Worm (Caenorhabditis elegans) whole organism, early embryonic: ENCODE measurements around the gene gpn-1.

Source experiments
- B0310.2 ChIP-seq: sonication (generic microtip); optimal IDR thresholded peaks from 2 replicates; lab custom pipeline; 2016; ENCODE audit warnings: mild to moderate bottlenecking, missing genetic modification characterization, missing compliant biosample characterization
- F13C5.2 ChIP-seq: sonication (generic microtip); optimal IDR thresholded peaks from 2 replicates; lab custom pipeline; 2017; ENCODE audit warnings: mild to moderate bottlenecking, missing genetic modification characterization, inconsistent platforms, missing compliant biosample characterization
- aly-1 ChIP-seq: sonication (generic microtip); optimal IDR thresholded peaks from 2 replicates; lab custom pipeline; 2016; ENCODE audit warnings: missing genetic modification characterization, missing compliant biosample characterization
- ama-1 ChIP-seq: fragments of 150-350 bp; optimal IDR thresholded peaks from 2 replicates; lab custom pipeline; 2014
- ceh-13 ChIP-seq: fragments of 200-800 bp; sonication (Bioruptor generic); optimal IDR thresholded peaks from 2 replicates; lab custom pipeline; 2018; ENCODE audit warnings: mild to moderate bottlenecking, missing genetic modification characterization, missing compliant biosample characterization
- ceh-36 ChIP-seq: sonication (generic microtip); optimal IDR thresholded peaks from 2 replicates; lab custom pipeline; 2016; ENCODE audit warnings: missing genetic modification characterization, inconsistent platforms, missing compliant biosample characterization
- ets-7 ChIP-seq: sonication (generic microtip); optimal IDR thresholded peaks from 2 replicates; lab custom pipeline; 2016; ENCODE audit warnings: missing genotype, missing genetic modification characterization, missing compliant biosample characterization
- flt-1 ChIP-seq: fragments of 200-800 bp; sonication (Bioruptor generic); IDR thresholded peaks from 2 replicates; pipeline ENCODE4 v1.3.6; 2022; ENCODE audit warnings: missing genetic modification characterization, missing compliant biosample characterization
- hmbx-1 ChIP-seq: sonication (generic microtip); optimal IDR thresholded peaks from 2 replicates; lab custom pipeline; 2016; ENCODE audit warnings: mild to moderate bottlenecking, missing genetic modification characterization, missing compliant biosample characterization
- hmg-4 ChIP-seq: fragments of 200-800 bp; sonication (Bioruptor generic); optimal IDR thresholded peaks from 2 replicates; lab custom pipeline; 2018; ENCODE audit warnings: mild to moderate bottlenecking, missing genetic modification characterization, missing compliant biosample characterization
- hnd-1 ChIP-seq: sonication (generic microtip); optimal IDR thresholded peaks from 2 replicates; lab custom pipeline; 2016; ENCODE audit warnings: missing genetic modification characterization, missing compliant biosample characterization
- pes-1 ChIP-seq: fragments of 200-800 bp; sonication (Bioruptor generic); IDR thresholded peaks from 2 replicates; pipeline ENCODE4 v1.3.6; 2022; ENCODE audit warnings: missing genetic modification reagents, missing genetic modification characterization, missing compliant biosample characterization
- scrt-1 ChIP-seq: fragments of 200-800 bp; sonication (Bioruptor generic); IDR thresholded peaks from 2 replicates; pipeline ENCODE4 v1.3.6; 2022; ENCODE audit warnings: missing genetic modification characterization, missing compliant biosample characterization
- sea-1 ChIP-seq: fragments of 200-800 bp; sonication (Bioruptor generic); conservative IDR thresholded peaks from 2 replicates; pipeline ENCODE4 v1.3.6; 2022; ENCODE audit warnings: missing genetic modification characterization, missing compliant biosample characterization
- tbx-11 ChIP-seq: fragments of 200-800 bp; sonication (Bioruptor generic); IDR thresholded peaks from 2 replicates; pipeline ENCODE4 v1.3.6; 2022; ENCODE audit warnings: missing genetic modification characterization, missing compliant biosample characterization
- tbx-37 ChIP-seq: fragments of 200-800 bp; sonication (Bioruptor generic); conservative IDR thresholded peaks from 2 replicates; pipeline ENCODE4 v1.3.6; 2022; ENCODE audit warnings: missing genetic modification reagents, missing genetic modification characterization, missing compliant biosample characterization
- tra-4 ChIP-seq: sonication (generic microtip); optimal IDR thresholded peaks from 2 replicates; lab custom pipeline; 2017; ENCODE audit warnings: missing genetic modification characterization, missing compliant biosample characterization

Gene gpn-1

ce11 chrX:15668053-15668599 is 13.4 kb upstream of the gpn-1 start:
- TF ChIP-seq B0310.2 (no peak), tbx-37 (GFP tag; lab: Robert Waterston, UW) (no peak), aly-1 (tag; lab: Kevin White, UChicago) (no peak), sea-1 (no peak), hnd-1 (no peak)

ce11 chrX:15668695-15669094 is 12.8 kb upstream of the gpn-1 start:
- no peak for TF ChIP-seq F13C5.2 (tag; lab: Kevin White, UChicago)
- TF ChIP-seq pes-1 (GFP tag; lab: Robert Waterston, UW) = no peak
- no peak for TF ChIP-seq ets-7 (tag; lab: Kevin White, UChicago)
- TF ChIP-seq tra-4 = no peak
- no peak for TF ChIP-seq hnd-1
- no peak for TF ChIP-seq B0310.2
- no peak for TF ChIP-seq ceh-36
- TF ChIP-seq ceh-13 (GFP tag; lab: Kevin White, UChicago) = no peak
- TF ChIP-seq sea-1 = no peak

ce11 chrX:15675622-15676021 is 5.9 kb upstream of the gpn-1 start, which contains the start of gene F59D12.2:
TSS of gene F59D12.2 (minus strand) at chrX:15675722.
- TF ChIP-seq hmbx-1 (tag; lab: Kevin White, UChicago) (no peak), tbx-37 (GFP tag; lab: Robert Waterston, UW) (no peak), B0310.2 (no peak), F13C5.2 (tag; lab: Kevin White, UChicago) (no peak), sea-1 (no peak), pes-1 (GFP tag; lab: Robert Waterston, UW) (no peak), ets-7 (tag; lab: Kevin White, UChicago) (no peak), ceh-36 (no peak), hmg-4 (GFP tag; lab: Kevin White, UChicago) (no peak), tra-4 (no peak), hnd-1 (no peak), ama-1 (lab: Kevin White, UChicago) (no peak), ceh-13 (GFP tag; lab: Kevin White, UChicago) (no peak)

- TF ChIP-seq F13C5.2 (tag; lab: Kevin White, UChicago) (no peak), flt-1 (GFP tag; lab: Robert Waterston, UW) (no peak), hmbx-1 (tag; lab: Kevin White, UChicago) (no peak), pes-1 (GFP tag; lab: Robert Waterston, UW) (no peak), ama-1 (lab: Kevin White, UChicago) (no peak), B0310.2 (no peak), sea-1 (no peak), hmg-4 (GFP tag; lab: Kevin White, UChicago) (no peak), aly-1 (tag; lab: Kevin White, UChicago) (no peak), ets-7 (tag; lab: Kevin White, UChicago) (no peak), ceh-36 (no peak), hnd-1 (no peak), tbx-37 (GFP tag; lab: Robert Waterston, UW) (no peak), tbx-11 (GFP tag; lab: Robert Waterston, UW) (no peak)
Measured at ce11 chrX:15689244-15689643, 7.8 kb downstream of the gpn-1 start, which contains the start of gene C03H12.1. TSS of gene C03H12.1 (plus strand) at chrX:15689449.

ce11 chrX:15693466-15693865 is 12.0 kb downstream of the gpn-1 start:
- TF ChIP-seq ceh-36 (no peak), hmg-4 (GFP tag; lab: Kevin White, UChicago) (no peak), ama-1 (lab: Kevin White, UChicago) (no peak), scrt-1 (no peak), flt-1 (GFP tag; lab: Robert Waterston, UW) (no peak), ceh-13 (GFP tag; lab: Kevin White, UChicago) (no peak), aly-1 (tag; lab: Kevin White, UChicago) (no peak), pes-1 (GFP tag; lab: Robert Waterston, UW) (no peak), hmbx-1 (tag; lab: Kevin White, UChicago) (no peak), ets-7 (tag; lab: Kevin White, UChicago) (no peak), hnd-1 (no peak), tbx-37 (GFP tag; lab: Robert Waterston, UW) (no peak), sea-1 (no peak), tra-4 (no peak), B0310.2 (no peak), F13C5.2 (tag; lab: Kevin White, UChicago) (no peak), tbx-11 (GFP tag; lab: Robert Waterston, UW) (no peak)

ce11 chrX:15696400-15696799 is 14.9 kb downstream of the gpn-1 start, which contains the start of gene ZK662.2:
TSS of gene ZK662.2 (plus strand) at chrX:15696700.
- TF ChIP-seq ceh-36 (no peak), hmbx-1 (tag; lab: Kevin White, UChicago) (no peak), ceh-13 (GFP tag; lab: Kevin White, UChicago) (no peak), tbx-37 (GFP tag; lab: Robert Waterston, UW) (no peak), tra-4 (no peak), hnd-1 (no peak), sea-1 (no peak), ets-7 (tag; lab: Kevin White, UChicago) (no peak), pes-1 (GFP tag; lab: Robert Waterston, UW) (no peak), scrt-1 (no peak), tbx-11 (GFP tag; lab: Robert Waterston, UW) (no peak), hmg-4 (GFP tag; lab: Kevin White, UChicago) (no peak), F13C5.2 (tag; lab: Kevin White, UChicago) (no peak), flt-1 (GFP tag; lab: Robert Waterston, UW) (no peak), B0310.2 (no peak), ama-1 (lab: Kevin White, UChicago) (no peak), aly-1 (tag; lab: Kevin White, UChicago) (no peak)

- no peak for TF ChIP-seq F13C5.2 (tag; lab: Kevin White, UChicago)
- no peak for TF ChIP-seq hnd-1
- no peak for TF ChIP-seq ama-1 (lab: Kevin White, UChicago)
- no peak for TF ChIP-seq B0310.2
- TF ChIP-seq tbx-37 (GFP tag; lab: Robert Waterston, UW) = no peak
- no peak for TF ChIP-seq ceh-36
- no peak for TF ChIP-seq sea-1
- no peak for TF ChIP-seq hmbx-1 (tag; lab: Kevin White, UChicago)
- TF ChIP-seq tbx-11 (GFP tag; lab: Robert Waterston, UW) = no peak
- no peak for TF ChIP-seq ceh-13 (GFP tag; lab: Kevin White, UChicago)
- TF ChIP-seq scrt-1 = no peak
- no peak for TF ChIP-seq tra-4
- TF ChIP-seq flt-1 (GFP tag; lab: Robert Waterston, UW) = no peak
- TF ChIP-seq hmg-4 (GFP tag; lab: Kevin White, UChicago) = no peak
- no peak for TF ChIP-seq ets-7 (tag; lab: Kevin White, UChicago)
- TF ChIP-seq aly-1 (tag; lab: Kevin White, UChicago) = no peak
Measured at ce11 chrX:15700220-15700619, 18.7 kb downstream of the gpn-1 start.
